Fruit fly (Drosophila melanogaster): ENCODE data around the gene mnd.

DNA sequence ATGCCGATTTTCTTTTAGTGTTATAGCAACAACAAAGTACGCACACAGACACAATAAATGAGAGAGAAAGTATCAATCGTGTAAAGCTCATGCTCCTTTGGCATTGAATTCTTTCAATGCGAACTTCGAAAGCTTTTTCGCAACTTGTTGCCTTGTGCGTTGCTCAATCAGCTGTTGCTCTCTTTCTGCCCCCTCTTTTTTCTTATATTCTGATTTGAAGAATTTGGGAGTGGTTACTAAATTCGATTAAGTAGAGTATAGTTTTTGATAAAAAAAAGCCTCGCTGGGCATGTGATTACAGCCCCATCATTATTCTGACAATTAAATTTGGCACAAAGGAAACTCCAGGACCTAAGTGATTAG is 49.8 kb downstream of the mnd start:
- TF ChIP-seq CG6276 (GFP tag; optimal IDR thresholded peaks at IDR 0.05) (no peak), esn (GFP tag; optimal IDR thresholded peaks at IDR 0.05) (no peak), Hr38 (GFP tag; optimal IDR thresholded peaks at IDR 0.05) (no peak), Hr39 (GFP tag; optimal IDR thresholded peaks at IDR 0.05) (no peak), Sox14 (GFP tag; optimal IDR thresholded peaks at IDR 0.05) (no peak)

Measured in whole organism, prepupa.